Fruit fly (Drosophila melanogaster) whole organism, embryonic: ENCODE data around the gene EloB.

ENCODE experiments used
- CG1024 ChIP-seq: fragments of 200-800 bp; sonication (Bioruptor generic); IDR thresholded peaks from 2 replicates; pipeline ENCODE4 v1.3.6; 2022; ENCODE audit warnings: missing biosample characterization, missing genetic modification characterization
- CG10979 ChIP-seq: fragments of 200-800 bp; sonication (Bioruptor generic); optimal IDR thresholded peaks from 2 replicates; lab custom pipeline; 2018; ENCODE audit warnings: missing biosample characterization, mild to moderate bottlenecking, missing genetic modification characterization, moderate library complexity
- CG11247 ChIP-seq: fragments of 200-800 bp; sonication (Bioruptor generic); IDR thresholded peaks from 2 replicates; pipeline ENCODE4 v1.3.6; 2022; ENCODE audit warnings: missing biosample characterization, missing genetic modification characterization
- CG12219 ChIP-seq: fragments of 200-800 bp; sonication (Bioruptor generic); optimal IDR thresholded peaks from 3 replicates; lab custom pipeline; 2018; ENCODE audit warnings: missing biosample characterization, mild to moderate bottlenecking, missing genetic modification characterization
- CG1602 ChIP-seq: fragments of 200-800 bp; sonication (Bioruptor generic); optimal IDR thresholded peaks from 3 replicates; lab custom pipeline; 2016; ENCODE audit warnings: missing biosample characterization, missing genetic modification characterization
- CG17186 ChIP-seq: fragments of 200-800 bp; sonication (Bioruptor generic); optimal IDR thresholded peaks from 3 replicates; lab custom pipeline; 2017; ENCODE audit warnings: missing biosample characterization, missing genetic modification reagents, missing genetic modification characterization
- CG17829 ChIP-seq: fragments of 200-800 bp; optimal IDR thresholded peaks from 2 replicates; lab custom pipeline; 2019; ENCODE audit warnings: missing biosample characterization, mild to moderate bottlenecking, missing genetic modification characterization, moderate library complexity
- CG18262 ChIP-seq: fragments of 200-800 bp; optimal IDR thresholded peaks from 3 replicates; lab custom pipeline; 2019; ENCODE audit warnings: missing biosample characterization, mild to moderate bottlenecking, missing genetic modification characterization, moderate library complexity
- CG18476 ChIP-seq: fragments of 200-800 bp; sonication (Bioruptor generic); optimal IDR thresholded peaks from 2 replicates; lab custom pipeline; 2016; ENCODE audit warnings: missing biosample characterization, mild to moderate bottlenecking, missing genetic modification characterization
- CG18619 ChIP-seq: fragments of 200-800 bp; sonication (Bioruptor generic); optimal IDR thresholded peaks from 3 replicates; lab custom pipeline; 2017; ENCODE audit warnings: missing biosample characterization, mild to moderate bottlenecking, missing genetic modification characterization
- CG30431 ChIP-seq: fragments of 200-800 bp; sonication (Bioruptor generic); optimal IDR thresholded peaks from 2 replicates; lab custom pipeline; 2017; ENCODE audit warnings: missing biosample characterization, missing genetic modification characterization
- CG32772 ChIP-seq: fragments of 200-800 bp; sonication (Bioruptor generic); IDR thresholded peaks from 2 replicates; pipeline ENCODE4 v1.3.6; 2022; ENCODE audit warnings: missing biosample characterization, missing genetic modification characterization
- CG3847 ChIP-seq: fragments of 200-800 bp; sonication (Bioruptor generic); IDR thresholded peaks from 2 replicates; pipeline ENCODE4 v1.3.6; 2022; ENCODE audit warnings: missing biosample characterization, missing genetic modification characterization
- CG42726 ChIP-seq: fragments of 200-800 bp; sonication (Bioruptor generic); IDR thresholded peaks from 2 replicates; pipeline ENCODE4 v1.3.6; 2022; ENCODE audit warnings: missing biosample characterization, missing genetic modification characterization; ENCODE audit not compliant: partially characterized antibody
- CG7271 ChIP-seq: fragments of 200-800 bp; sonication (Bioruptor generic); optimal IDR thresholded peaks from 2 replicates; lab custom pipeline; 2018; ENCODE audit warnings: missing biosample characterization, mild to moderate bottlenecking, missing genetic modification characterization, moderate library complexity
- CG7928 ChIP-seq: fragments of 200-800 bp; sonication (Bioruptor generic); optimal IDR thresholded peaks from 2 replicates; lab custom pipeline; 2017; ENCODE audit warnings: missing biosample characterization, mild to moderate bottlenecking, missing genetic modification characterization
- CG7963 ChIP-seq: fragments of 200-800 bp; sonication (Bioruptor generic); IDR thresholded peaks from 3 replicates; pipeline ENCODE4 v1.3.6; 2022; ENCODE audit warnings: missing biosample characterization, missing genetic modification characterization; ENCODE audit not compliant: partially characterized antibody
- CG8388 ChIP-seq: fragments of 200-800 bp; sonication (Bioruptor generic); optimal IDR thresholded peaks from 2 replicates; lab custom pipeline; 2019; ENCODE audit warnings: missing biosample characterization, mild to moderate bottlenecking, missing genetic modification characterization, moderate library complexity
- D ChIP-seq, 2 experiments: fragments of 200-800 bp in 1 of 2; fragments of >200 bp in 1 of 2; sonication (Bioruptor generic) in 1 of 2; optimal IDR thresholded peaks; 2 replicates in 1 of 2; 3 replicates in 1 of 2; lab custom pipeline; 2017; ENCODE audit warnings: mild to moderate bottlenecking in 1 of 2, missing biosample characterization in 1 of 2, missing genetic modification characterization in 1 of 2, missing genetic modification reagents in 1 of 2
- Dbx ChIP-seq: fragments of 200-800 bp; sonication (Bioruptor generic); IDR thresholded peaks from 3 replicates; pipeline ENCODE4 v1.3.6; 2022; ENCODE audit warnings: missing biosample characterization, missing genetic modification characterization
- Deaf1 ChIP-seq: fragments of 200-800 bp; optimal IDR thresholded peaks from 3 replicates; lab custom pipeline; 2019; ENCODE audit warnings: missing biosample characterization, mild to moderate bottlenecking, missing genetic modification characterization, moderate library complexity
- Fer2 ChIP-seq: fragments of 200-800 bp; sonication (Bioruptor generic); optimal IDR thresholded peaks from 2 replicates; lab custom pipeline; 2018; ENCODE audit warnings: missing biosample characterization, mild to moderate bottlenecking, missing genetic modification characterization, moderate library complexity
- HLH3B ChIP-seq: fragments of 200-800 bp; sonication (Bioruptor generic); IDR thresholded peaks from 2 replicates; pipeline ENCODE4 v1.3.6; 2022; ENCODE audit warnings: missing biosample characterization, missing genetic modification characterization
- HmgZ ChIP-seq: fragments of 200-800 bp; sonication (Bioruptor generic); optimal IDR thresholded peaks from 2 replicates; lab custom pipeline; 2018; ENCODE audit warnings: missing biosample characterization, mild to moderate bottlenecking, missing genetic modification characterization
- Kr ChIP-seq: fragments of 200-800 bp; sonication (Bioruptor generic); optimal IDR thresholded peaks from 2 replicates; lab custom pipeline; 2017; ENCODE audit warnings: missing biosample characterization, mild to moderate bottlenecking, missing genetic modification characterization
- Lpt ChIP-seq: fragments of >200 bp; optimal IDR thresholded peaks from 2 replicates; lab custom pipeline; 2018; ENCODE audit warnings: missing biosample characterization, missing genetic modification characterization
- Mad ChIP-seq: fragments of 200-800 bp; sonication (Bioruptor generic); optimal IDR thresholded peaks from 2 replicates; lab custom pipeline; 2016; ENCODE audit warnings: missing biosample characterization, missing genetic modification characterization
- Meics ChIP-seq: fragments of 200-800 bp; sonication (Bioruptor generic); optimal IDR thresholded peaks from 2 replicates; lab custom pipeline; 2017; ENCODE audit warnings: missing biosample characterization, mild to moderate bottlenecking, missing genetic modification characterization
- NC2β ChIP-seq: fragments of 200-800 bp; sonication (Bioruptor generic); optimal IDR thresholded peaks from 2 replicates; lab custom pipeline; 2016; ENCODE audit warnings: missing biosample characterization, missing genetic modification characterization
- PHDP ChIP-seq: fragments of 200-800 bp; sonication (Bioruptor generic); optimal IDR thresholded peaks from 3 replicates; lab custom pipeline; 2018; ENCODE audit warnings: missing biosample characterization, mild to moderate bottlenecking, missing genetic modification characterization, moderate library complexity
- Sry-β ChIP-seq: fragments of 200-800 bp; sonication (Bioruptor generic); optimal IDR thresholded peaks from 2 replicates; lab custom pipeline; 2018; ENCODE audit warnings: missing biosample characterization, mild to moderate bottlenecking, missing genetic modification characterization, moderate library complexity
- Vsx1 ChIP-seq: fragments of 200-800 bp; sonication (Bioruptor generic); optimal IDR thresholded peaks from 2 replicates; lab custom pipeline; 2017; ENCODE audit warnings: missing biosample characterization, mild to moderate bottlenecking, missing genetic modification characterization, missing genetic modification reagents
- bbx ChIP-seq: fragments of 200-800 bp; sonication (Bioruptor generic); IDR thresholded peaks from 2 replicates; pipeline ENCODE4 v1.3.6; 2022; ENCODE audit warnings: missing biosample characterization, missing genetic modification characterization; ENCODE audit not compliant: partially characterized antibody
- cato ChIP-seq: fragments of 200-800 bp; sonication (Bioruptor generic); optimal IDR thresholded peaks from 2 replicates; lab custom pipeline; 2016; ENCODE audit warnings: missing biosample characterization, missing genetic modification characterization, borderline replicate concordance
- caup ChIP-seq: fragments of 200-800 bp; sonication (Bioruptor generic); optimal IDR thresholded peaks from 3 replicates; lab custom pipeline; 2017; ENCODE audit warnings: missing biosample characterization, mild to moderate bottlenecking, missing genetic modification characterization, moderate library complexity; ENCODE audit not compliant: severe bottlenecking
- chinmo ChIP-seq: fragments of 200-800 bp; sonication (Bioruptor generic); IDR thresholded peaks from 4 replicates; pipeline ENCODE4 v1.3.6; 2022; ENCODE audit warnings: missing biosample characterization, missing genetic modification characterization; ENCODE audit not compliant: partially characterized antibody
- dimm ChIP-seq: fragments of 200-800 bp; sonication (Bioruptor generic); IDR thresholded peaks from 2 replicates; pipeline ENCODE4 v1.3.6; 2022; ENCODE audit warnings: missing biosample characterization, missing genetic modification characterization
- gfzf ChIP-seq: fragments of 200-800 bp; sonication (Bioruptor generic); optimal IDR thresholded peaks from 2 replicates; lab custom pipeline; 2016; ENCODE audit warnings: missing biosample characterization, mild to moderate bottlenecking, missing genetic modification characterization, moderate library complexity
- gro ChIP-seq: fragments of 200-800 bp; sonication (Bioruptor generic); optimal IDR thresholded peaks from 2 replicates; lab custom pipeline; 2016; ENCODE audit warnings: missing biosample characterization, missing genetic modification characterization
- hth ChIP-seq: fragments of >200 bp; optimal IDR thresholded peaks from 2 replicates; lab custom pipeline; 2017; ENCODE audit warnings: inconsistent platforms
- ind ChIP-seq: fragments of 200-800 bp; sonication (Bioruptor generic); optimal IDR thresholded peaks from 3 replicates; lab custom pipeline; 2016; ENCODE audit warnings: missing biosample characterization, missing genetic modification characterization
- lilli ChIP-seq: fragments of 200-800 bp; sonication (Bioruptor generic); optimal IDR thresholded peaks from 3 replicates; lab custom pipeline; 2016; ENCODE audit warnings: missing biosample characterization, missing genetic modification characterization
- lmd ChIP-seq: fragments of 200-800 bp; sonication (Bioruptor generic); IDR thresholded peaks from 2 replicates; pipeline ENCODE4 v1.3.6; 2022; ENCODE audit warnings: missing biosample characterization, missing genetic modification characterization
- lov ChIP-seq, 2 experiments: fragments of 200-800 bp in 1 of 2; fragments of >200 bp in 1 of 2; sonication (Bioruptor generic) in 1 of 2; IDR thresholded peaks in 1 of 2; optimal IDR thresholded peaks in 1 of 2; 2 replicates in 1 of 2; 3 replicates in 1 of 2; pipeline versions ENCODE4 v1.3.6 to Lab custom; 2017 to 2022; ENCODE audit warnings: missing biosample characterization in 1 of 2, missing genetic modification characterization in 1 of 2
- shn ChIP-seq: fragments of 200-800 bp; sonication (Bioruptor generic); optimal IDR thresholded peaks from 3 replicates; lab custom pipeline; 2016; ENCODE audit warnings: missing biosample characterization, missing genetic modification characterization
- tll ChIP-seq, 2 experiments: fragments of 200-800 bp in 1 of 2; fragments of >200 bp in 1 of 2; sonication (Bioruptor generic) in 1 of 2; optimal IDR thresholded peaks; 2 replicates each; lab custom pipeline; 2017 to 2019; ENCODE audit warnings: missing biosample characterization in 2 of 2, missing genetic modification characterization in 2 of 2, mild to moderate bottlenecking in 1 of 2, moderate library complexity in 1 of 2
- wor ChIP-seq: fragments of 200-800 bp; sonication (Bioruptor generic); IDR thresholded peaks from 2 replicates; pipeline ENCODE4 v1.3.6; 2022; ENCODE audit warnings: missing biosample characterization, missing genetic modification characterization

EloB gene

dm6 chr3R:20557415-20558105, 22.1 kb downstream of the EloB start, which contains the start of the genes DPCoAC and CG5180 (continued):
- TF ChIP-seq Dbx (peak; percentile 85), lmd (GFP tag; lab: Robert Waterston, UW) (peak; percentile 78), NC2β (peak; percentile 30), CG1024 (peak; percentile 58; the same call in 1 of the 2 replicates), ind (GFP tag; lab: Kevin White, UChicago) (peak; percentile 72), CG10979 (tag; lab: Kevin White, UChicago) (peak; percentile 38), CG18476 (GFP tag; lab: Kevin White, UChicago) (peak; percentile 1), CG17829 (tag; lab: Kevin White, UChicago) (peak; percentile 50), hth (lab: Kevin White, UChicago) (no peak), CG18619 (peak; percentile 33), D (optimal IDR thresholded peaks at IDR 0.05; lab: Kevin White, UChicago) (peak; percentile 0), D (GFP tag; optimal IDR thresholded peaks at IDR 0.05; lab: Kevin White, UChicago) (peak; percentile 40), CG7271 (tag; lab: Kevin White, UChicago) (no peak), CG7928 (GFP tag; lab: Kevin White, UChicago) (peak; percentile 21), CG42726 (GFP tag; lab: Robert Waterston, UW) (peak; percentile 56; the same call in 1 of the 2 replicates), Sry-β (GFP tag; lab: Kevin White, UChicago) (peak; percentile 12), gfzf (GFP tag; lab: Kevin White, UChicago) (peak; percentile 47), CG17186 (GFP tag; lab: Kevin White, UChicago) (peak; percentile 71), CG3847 (GFP tag; lab: Robert Waterston, UW) (peak; percentile 89), lilli (GFP tag; lab: Kevin White, UChicago) (peak; percentile 77), Deaf1 (tag; lab: Kevin White, UChicago) (peak; percentile 25), Fer2 (tag; lab: Kevin White, UChicago) (no peak), bbx (GFP tag; lab: Robert Waterston, UW) (peak; percentile 76), CG7963 (GFP tag; lab: Robert Waterston, UW) (peak; percentile 71; the same call in 2 of the 3 replicates), CG18262 (tag; lab: Kevin White, UChicago) (peak; percentile 59), wor (GFP tag; lab: Robert Waterston, UW) (peak; percentile 26; the same call in 1 of the 2 replicates), tll (GFP tag; optimal IDR thresholded peaks at IDR 0.05; lab: Kevin White, UChicago) (peak in 1 of 2 experiments; percentile 12), Vsx1 (GFP tag; lab: Kevin White, UChicago) (no peak), CG32772 (GFP tag; lab: Robert Waterston, UW) (peak; percentile 57; the same call in 1 of the 2 replicates), Meics (GFP tag; lab: Kevin White, UChicago) (peak; percentile 37), HLH3B (GFP tag; lab: Robert Waterston, UW) (peak; percentile 50; the same call in 1 of the 2 replicates), CG12219 (GFP tag; lab: Kevin White, UChicago) (peak; percentile 36), Lpt (GFP tag; lab: Kevin White, UChicago) (no peak), cato (GFP tag; lab: Kevin White, UChicago) (no peak), gro (GFP tag; lab: Kevin White, UChicago) (peak; percentile 77), CG1602 (GFP tag; lab: Kevin White, UChicago) (peak; percentile 55), CG8388 (GFP tag; lab: Kevin White, UChicago) (peak; percentile 30), CG11247 (GFP tag; lab: Robert Waterston, UW) (peak; percentile 83), PHDP (tag; lab: Kevin White, UChicago) (peak; percentile 46), Kr (no peak), lov (optimal IDR thresholded peaks at IDR 0.05; lab: Kevin White, UChicago) (no peak), lov (GFP tag; IDR thresholded peaks at IDR 0.05; lab: Robert Waterston, UW) (no peak), chinmo (GFP tag; lab: Robert Waterston, UW) (peak; percentile 84; the same call in 1 of the 4 replicates), HmgZ (peak; percentile 78), CG30431 (GFP tag; lab: Kevin White, UChicago) (peak; percentile 53), Mad (GFP tag; lab: Kevin White, UChicago) (peak; percentile 60), caup (GFP tag; lab: Kevin White, UChicago) (peak; percentile 66), shn (peak; percentile 63), dimm (GFP tag; lab: Robert Waterston, UW) (0 out of 2 replicates have a peak, but pooled peaks have one; percentile 19)
